Worm (Caenorhabditis elegans) whole organism, late embryonic: Measurements from ENCODE around the gene ani-1.
A peak's percentile ranks its signal among the peaks of the same experiment; 100 is the strongest.

Source experiments
- Y22D7AL.16 ChIP-seq: sonication (generic microtip); optimal IDR thresholded peaks from 2 replicates; lab custom pipeline; 2016; ENCODE audit warnings: missing genetic modification characterization, missing compliant biosample characterization
- ceh-14 ChIP-seq: sonication (generic microtip); optimal IDR thresholded peaks from 2 replicates; lab custom pipeline; 2016; ENCODE audit warnings: missing genotype, missing genetic modification characterization, missing compliant biosample characterization
- ceh-2 ChIP-seq: sonication (generic microtip); optimal IDR thresholded peaks from 2 replicates; lab custom pipeline; 2016; ENCODE audit warnings: missing genotype, missing genetic modification characterization, missing compliant biosample characterization
- ceh-22 ChIP-seq: sonication (generic microtip); optimal IDR thresholded peaks from 2 replicates; lab custom pipeline; 2017; ENCODE audit warnings: missing biosample characterization, missing genetic modification characterization
- ceh-30 ChIP-seq: fragments of 150-350 bp; optimal IDR thresholded peaks from 2 replicates; lab custom pipeline; 2014; ENCODE audit warnings: missing biosample characterization, missing genetic modification characterization
- ceh-31 ChIP-seq: sonication (generic microtip); optimal IDR thresholded peaks from 2 replicates; lab custom pipeline; 2016; ENCODE audit warnings: missing genetic modification characterization, missing compliant biosample characterization
- ceh-34 ChIP-seq: sonication (generic microtip); optimal IDR thresholded peaks from 2 replicates; lab custom pipeline; 2016; ENCODE audit warnings: mild to moderate bottlenecking, missing genetic modification characterization, missing compliant biosample characterization
- ceh-48 ChIP-seq: sonication (generic microtip); optimal IDR thresholded peaks from 2 replicates; lab custom pipeline; 2016; ENCODE audit warnings: missing genetic modification characterization, inconsistent platforms, missing compliant biosample characterization
- che-1 ChIP-seq: sonication (generic microtip); optimal IDR thresholded peaks from 2 replicates; lab custom pipeline; 2016; ENCODE audit warnings: mild to moderate bottlenecking, missing genetic modification characterization, missing compliant biosample characterization
- dmd-4 ChIP-seq: sonication (generic microtip); optimal IDR thresholded peaks from 2 replicates; lab custom pipeline; 2016; ENCODE audit warnings: borderline replicate concordance, missing genetic modification characterization, missing compliant biosample characterization
- dve-1 ChIP-seq: sonication (generic microtip); optimal IDR thresholded peaks from 2 replicates; lab custom pipeline; 2017; ENCODE audit warnings: antibody characterized with exemption, mild to moderate bottlenecking, missing genetic modification characterization, missing compliant biosample characterization
- elt-2 ChIP-seq: sonication (generic microtip); optimal IDR thresholded peaks from 2 replicates; lab custom pipeline; 2016; ENCODE audit warnings: missing genetic modification reagents, missing genetic modification characterization, missing compliant biosample characterization
- ets-4 ChIP-seq: sonication (generic microtip); optimal IDR thresholded peaks from 2 replicates; lab custom pipeline; 2016; ENCODE audit warnings: missing genetic modification characterization, missing compliant biosample characterization
- eyg-1 ChIP-seq: sonication (generic microtip); optimal IDR thresholded peaks from 2 replicates; lab custom pipeline; 2016; ENCODE audit warnings: missing genotype, missing genetic modification characterization, missing compliant biosample characterization
- fax-1 ChIP-seq: sonication (generic microtip); optimal IDR thresholded peaks from 2 replicates; lab custom pipeline; 2016; ENCODE audit warnings: missing genotype, missing genetic modification characterization, missing compliant biosample characterization
- fkh-6 ChIP-seq: sonication (generic microtip); optimal IDR thresholded peaks from 2 replicates; lab custom pipeline; 2016; ENCODE audit warnings: missing genetic modification characterization, missing compliant biosample characterization
- hlh-30 ChIP-seq: sonication (generic microtip); optimal IDR thresholded peaks from 2 replicates; lab custom pipeline; 2017; ENCODE audit warnings: antibody characterized with exemption, missing genetic modification characterization, missing compliant biosample characterization; ENCODE audit not compliant: insufficient read depth
- hlh-8 ChIP-seq: sonication (generic microtip); optimal IDR thresholded peaks from 2 replicates; lab custom pipeline; 2016; ENCODE audit warnings: missing genotype, missing genetic modification characterization, missing compliant biosample characterization
- lim-6 ChIP-seq: sonication (generic microtip); optimal IDR thresholded peaks from 2 replicates; lab custom pipeline; 2016; ENCODE audit warnings: missing genetic modification characterization, missing compliant biosample characterization
- lin-11 ChIP-seq: fragments of 200-800 bp; sonication (Bioruptor generic); optimal IDR thresholded peaks from 2 replicates; lab custom pipeline; 2018; ENCODE audit warnings: mild to moderate bottlenecking, missing genetic modification characterization, missing compliant biosample characterization
- odd-2 ChIP-seq: sonication (generic microtip); optimal IDR thresholded peaks from 2 replicates; lab custom pipeline; 2017; ENCODE audit warnings: antibody characterized with exemption, mild to moderate bottlenecking, missing genetic modification characterization, missing compliant biosample characterization
- pat-9 ChIP-seq: fragments of 200-800 bp; sonication (Bioruptor generic); optimal IDR thresholded peaks from 2 replicates; lab custom pipeline; 2018; ENCODE audit warnings: mild to moderate bottlenecking, missing genetic modification characterization, moderate library complexity, missing compliant biosample characterization
- pax-1 ChIP-seq: fragments of 150-350 bp; optimal IDR thresholded peaks from 2 replicates; lab custom pipeline; 2014; ENCODE audit warnings: missing biosample characterization, missing genetic modification characterization
- pha-2 ChIP-seq: sonication (generic microtip); optimal IDR thresholded peaks from 2 replicates; lab custom pipeline; 2017; ENCODE audit warnings: mild to moderate bottlenecking, missing genetic modification characterization, missing compliant biosample characterization
- pha-4 ChIP-seq: fragments of 150-350 bp; optimal IDR thresholded peaks from 2 replicates; lab custom pipeline; 2018; ENCODE audit warnings: missing biosample characterization, missing genetic modification reagents, missing genetic modification characterization
- sdc-2 ChIP-seq: sonication (generic microtip); optimal IDR thresholded peaks from 2 replicates; lab custom pipeline; 2016; ENCODE audit warnings: missing genotype, missing genetic modification characterization, missing compliant biosample characterization
- tbx-7 ChIP-seq: sonication (generic microtip); optimal IDR thresholded peaks from 2 replicates; lab custom pipeline; 2016; ENCODE audit warnings: missing genotype, missing genetic modification characterization, missing compliant biosample characterization
- ttx-3 ChIP-seq: sonication (generic microtip); optimal IDR thresholded peaks from 2 replicates; lab custom pipeline; 2016; ENCODE audit warnings: missing genetic modification reagents, missing genetic modification characterization, missing compliant biosample characterization
- unc-42 ChIP-seq: sonication (generic microtip); optimal IDR thresholded peaks from 2 replicates; lab custom pipeline; 2016; ENCODE audit warnings: missing genotype, missing genetic modification characterization, missing compliant biosample characterization
- unc-55 ChIP-seq: sonication (generic microtip); optimal IDR thresholded peaks from 2 replicates; lab custom pipeline; 2017; ENCODE audit warnings: missing biosample characterization, missing genetic modification reagents, missing genetic modification characterization
- ztf-16 ChIP-seq: sonication (generic microtip); optimal IDR thresholded peaks from 2 replicates; lab custom pipeline; 2017; ENCODE audit warnings: missing genetic modification characterization, missing compliant biosample characterization

Gene ani-1

DNA sequence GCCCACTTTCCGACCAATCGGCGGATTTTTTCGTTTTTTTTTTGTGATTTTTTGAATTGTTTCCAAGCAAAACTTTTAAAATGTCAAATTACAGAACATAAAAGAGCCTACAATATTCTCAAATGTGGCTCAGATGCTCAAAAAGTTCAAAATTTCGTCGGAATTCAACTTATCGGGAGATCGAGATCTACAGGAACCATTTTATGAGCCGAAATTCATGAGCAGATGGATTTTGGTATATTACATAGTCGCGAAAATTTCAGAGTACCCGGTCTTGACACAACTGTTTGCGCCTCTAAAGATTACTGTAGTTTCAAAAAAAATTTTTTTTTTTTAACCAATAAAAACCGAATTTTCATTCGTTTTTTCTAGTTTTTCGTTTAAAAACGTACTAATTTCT lies 5.8 kb upstream of the ani-1 start:
- TF ChIP-seq pha-4 (tag; lab: Kevin White, UChicago) (no peak), ceh-48 (tag; lab: Kevin White, UChicago) (no peak), hlh-8 (tag; lab: Kevin White, UChicago) (no peak), elt-2 (no peak), dve-1 (tag; lab: Kevin White, UChicago) (no peak), che-1 (no peak), odd-2 (tag; lab: Kevin White, UChicago) (no peak), unc-55 (GFP tag; lab: Kevin White, UChicago) (no peak), lim-6 (tag; lab: Kevin White, UChicago) (no peak), ceh-22 (tag; lab: Kevin White, UChicago) (no peak), dmd-4 (tag; lab: Kevin White, UChicago) (no peak), Y22D7AL.16 (tag; lab: Kevin White, UChicago) (no peak)

DNA sequence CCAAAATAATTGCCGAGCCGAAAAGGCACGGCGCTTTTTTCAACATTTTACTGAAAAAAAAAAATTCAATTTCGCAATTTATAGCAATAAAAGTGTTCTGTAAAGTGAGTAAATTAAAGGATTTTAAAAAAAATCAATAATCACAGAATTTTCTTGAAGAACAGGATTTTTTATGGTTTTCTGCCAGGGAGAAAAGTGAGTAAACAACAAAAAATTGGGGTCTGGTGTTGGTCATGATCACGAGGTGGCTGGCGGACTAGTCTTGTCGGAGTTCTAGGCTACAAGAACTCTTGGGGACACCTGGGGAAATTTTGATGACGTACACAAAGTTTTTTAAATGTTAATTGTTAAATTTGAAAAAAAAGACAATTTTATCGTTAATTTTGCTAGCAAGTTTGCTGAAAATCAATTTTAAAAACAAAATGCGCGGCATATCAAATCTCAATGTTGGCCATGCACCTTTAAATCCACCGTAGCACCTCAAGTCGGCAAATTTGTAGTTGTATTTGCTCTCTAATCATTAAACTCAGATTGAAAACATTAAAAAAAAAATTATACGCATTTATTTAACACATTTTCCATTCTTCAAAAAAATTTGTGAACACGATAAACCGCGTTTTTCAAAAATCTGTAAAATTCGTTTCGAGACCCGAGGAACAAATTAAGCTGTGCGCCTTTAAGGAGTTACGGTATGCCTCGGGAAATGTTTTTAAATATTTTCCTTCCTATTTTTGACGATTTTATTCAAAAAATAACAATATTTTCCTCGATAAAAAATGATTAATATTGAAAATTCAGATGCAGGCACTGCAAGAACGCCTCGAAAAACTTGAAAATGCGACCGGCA lies 3.8 kb upstream of the ani-1 start, which contains the start of the genes scav-3 and Y49E10.21:
Gene scav-3, minus strand, starts transcription at position 50 of the 847 bp plus-strand sequence.
Gene Y49E10.21, plus strand, starts transcription at position 797 of the 847 bp plus-strand sequence.
- TF ChIP-seq ceh-14 (no peak), ceh-30 (tag; lab: Kevin White, UChicago) (no peak), ztf-16 (tag; lab: Kevin White, UChicago) (no peak), pha-2 (tag; lab: Kevin White, UChicago) (no peak), lin-11 (no peak), ets-4 (tag; lab: Kevin White, UChicago) (peak; percentile 43), odd-2 (tag; lab: Kevin White, UChicago) (no peak), pat-9 (tag; lab: Kevin White, UChicago) (no peak), pax-1 (no peak), fkh-6 (tag; lab: Kevin White, UChicago) (no peak), Y22D7AL.16 (tag; lab: Kevin White, UChicago) (no peak), ceh-48 (tag; lab: Kevin White, UChicago) (no peak), hlh-30 (peak; percentile 75), sdc-2 (tag; lab: Kevin White, UChicago) (no peak), ceh-31 (tag; lab: Kevin White, UChicago) (peak; percentile 37), dmd-4 (tag; lab: Kevin White, UChicago) (no peak), ceh-34 (tag; lab: Kevin White, UChicago) (no peak), eyg-1 (tag; lab: Kevin White, UChicago) (no peak), tbx-7 (no peak)

DNA sequence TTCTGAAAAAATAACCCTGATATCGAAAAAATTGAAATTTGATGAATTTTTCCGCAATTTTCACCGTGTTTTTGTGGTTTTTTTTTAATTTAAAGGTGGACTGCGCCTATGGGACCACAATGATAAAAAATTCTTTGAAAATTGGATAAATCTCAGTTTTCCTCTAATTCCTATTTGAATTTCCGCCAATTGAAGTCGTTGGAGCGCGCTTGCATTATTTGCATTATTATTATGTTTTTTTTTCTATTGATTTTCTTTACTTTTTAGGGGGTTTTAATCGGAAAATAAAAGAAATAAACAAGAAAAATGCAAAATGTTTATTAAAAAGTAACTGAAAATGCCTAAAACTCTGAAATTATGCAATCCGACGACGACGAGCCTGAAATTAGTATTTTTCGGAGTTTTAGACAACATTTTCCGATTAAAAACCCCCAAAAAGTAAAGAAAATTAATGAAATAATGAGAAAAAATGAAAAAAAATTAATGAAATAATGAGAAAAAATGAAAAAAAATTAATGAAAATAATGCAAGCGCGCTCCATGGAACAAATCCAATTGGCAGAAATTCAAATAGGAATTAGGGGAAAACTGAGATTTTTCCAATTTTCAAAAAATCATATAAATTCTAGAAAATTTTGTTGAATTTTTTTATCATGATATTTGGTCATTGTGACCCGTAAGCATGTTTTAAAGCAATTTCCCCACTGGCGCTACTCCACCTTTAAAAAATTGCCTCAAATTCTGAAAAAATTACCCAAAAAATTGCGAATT lies 2.7 kb upstream of the ani-1 start:
- TF ChIP-seq hlh-30 = no peak
- TF ChIP-seq fax-1 (tag; lab: Kevin White, UChicago) = no peak
- no peak for TF ChIP-seq ets-4 (tag; lab: Kevin White, UChicago)
- no peak for TF ChIP-seq ceh-34 (tag; lab: Kevin White, UChicago)
- TF ChIP-seq ttx-3 = no peak
- no peak for TF ChIP-seq pat-9 (tag; lab: Kevin White, UChicago)
- no peak for TF ChIP-seq ceh-48 (tag; lab: Kevin White, UChicago)

- TF ChIP-seq elt-2 (peak; percentile 43), ceh-2 (tag; lab: Kevin White, UChicago) (no peak), unc-42 (tag; lab: Kevin White, UChicago) (no peak)
Measured at ce11 chrIII:12453785-12454184, 610 bp upstream of the ani-1 start.
